Worm (Caenorhabditis elegans) whole organism, L1 larva: ENCODE measurements around the gene clec-68.
A peak's percentile ranks its signal among the peaks of the same experiment; 100 is the strongest.
"Not testable (repeated sequence)": the region's sequence is repeated elsewhere in the genome, so short reads cannot be mapped to it uniquely, and the experiment has no call there.

Experiments used
- C34B4.2 ChIP-seq: sonication (generic microtip); optimal IDR thresholded peaks from 2 replicates; lab custom pipeline; 2017; ENCODE audit warnings: mild to moderate bottlenecking, missing genetic modification characterization, missing compliant biosample characterization
- ceh-63 ChIP-seq: fragments of 200-800 bp; sonication (Bioruptor generic); optimal IDR thresholded peaks from 2 replicates; lab custom pipeline; 2018; ENCODE audit warnings: mild to moderate bottlenecking, missing genetic modification characterization, missing compliant biosample characterization
- egl-27 ChIP-seq, 2 experiments: fragments of 150-350 bp in 1 of 2; sonication (generic microtip); optimal IDR thresholded peaks; 3 replicates each; lab custom pipeline; 2017 to 2018; ENCODE audit warnings: missing biosample characterization in 2 of 2, missing genetic modification characterization in 2 of 2, missing genetic modification reagents in 2 of 2
- elt-2 ChIP-seq: sonication (generic microtip); optimal IDR thresholded peaks from 2 replicates; lab custom pipeline; 2016; ENCODE audit warnings: missing genetic modification characterization, mild to moderate bottlenecking, inconsistent platforms, missing compliant biosample characterization, missing genetic modification reagents
- fos-1 ChIP-seq: fragments of 150-350 bp; optimal IDR thresholded peaks from 2 replicates; lab custom pipeline; 2014; ENCODE audit warnings: missing biosample characterization, missing genetic modification characterization
- hlh-17 ChIP-seq: fragments of 200-800 bp; sonication (Bioruptor generic); optimal IDR thresholded peaks from 2 replicates; lab custom pipeline; 2018; ENCODE audit warnings: missing genetic modification characterization, mild to moderate bottlenecking, missing compliant biosample characterization, moderate library complexity, borderline replicate concordance
- hlh-4 ChIP-seq: sonication (generic microtip); optimal IDR thresholded peaks from 2 replicates; lab custom pipeline; 2016; ENCODE audit warnings: mild to moderate bottlenecking, missing genetic modification characterization, missing compliant biosample characterization
- jun-1 ChIP-seq: fragments of 150-350 bp; optimal IDR thresholded peaks from 2 replicates; lab custom pipeline; 2014; ENCODE audit warnings: missing biosample characterization, missing genetic modification reagents, missing genetic modification characterization
- lin-13 ChIP-seq: fragments of 150-350 bp; optimal IDR thresholded peaks from 2 replicates; lab custom pipeline; 2014; ENCODE audit warnings: missing biosample characterization, missing genetic modification reagents, missing genetic modification characterization
- lin-35 ChIP-seq, 2 experiments: fragments of 150-350 bp; optimal IDR thresholded peaks; 2 replicates each; lab custom pipeline; 2014; ENCODE audit warnings: missing biosample characterization in 2 of 2, missing genetic modification characterization in 2 of 2, missing genetic modification reagents in 2 of 2
- lir-3 ChIP-seq: sonication (generic microtip); optimal IDR thresholded peaks from 2 replicates; lab custom pipeline; 2016; ENCODE audit warnings: mild to moderate bottlenecking, missing genetic modification characterization, moderate library complexity, missing compliant biosample characterization; ENCODE audit not compliant: poor library complexity
- lsy-2 ChIP-seq, 2 experiments: fragments of 150-350 bp; optimal IDR thresholded peaks; 2 replicates each; lab custom pipeline; 2014; ENCODE audit warnings: missing biosample characterization in 2 of 2, missing genetic modification characterization in 2 of 2
- mab-9 ChIP-seq: fragments of 200-800 bp; sonication (Bioruptor generic); IDR thresholded peaks from 2 replicates; pipeline ENCODE4 v1.3.6; 2022; ENCODE audit warnings: missing genetic modification reagents, missing genetic modification characterization, missing compliant biosample characterization
- mef-2 ChIP-seq: fragments of 150-350 bp; optimal IDR thresholded peaks from 2 replicates; lab custom pipeline; 2014; ENCODE audit warnings: missing biosample characterization, missing genetic modification characterization
- nhr-19 ChIP-seq: fragments of 200-800 bp; sonication (Bioruptor generic); conservative IDR thresholded peaks from 2 replicates; pipeline ENCODE4 v1.3.6; 2022; ENCODE audit warnings: missing genetic modification characterization, missing compliant biosample characterization
- nhr-20 ChIP-seq: sonication (generic microtip); optimal IDR thresholded peaks from 2 replicates; lab custom pipeline; 2016; ENCODE audit warnings: mild to moderate bottlenecking, missing genetic modification characterization, missing compliant biosample characterization
- nhr-76 ChIP-seq: sonication (generic microtip); optimal IDR thresholded peaks from 2 replicates; lab custom pipeline; 2017; ENCODE audit warnings: missing biosample characterization, missing genetic modification characterization
- nhr-90 ChIP-seq: sonication (generic microtip); optimal IDR thresholded peaks from 2 replicates; lab custom pipeline; 2016; ENCODE audit warnings: mild to moderate bottlenecking, missing genetic modification characterization, missing compliant biosample characterization; ENCODE audit not compliant: poor library complexity
- pqm-1 ChIP-seq: sonication (generic microtip); optimal IDR thresholded peaks from 3 replicates; lab custom pipeline; 2017; ENCODE audit warnings: missing biosample characterization, missing genetic modification characterization
- snu-23 ChIP-seq: sonication (generic microtip); optimal IDR thresholded peaks from 2 replicates; lab custom pipeline; 2016; ENCODE audit warnings: missing genetic modification characterization, missing compliant biosample characterization
- sox-4 ChIP-seq: sonication (generic microtip); optimal IDR thresholded peaks from 2 replicates; lab custom pipeline; 2016; ENCODE audit warnings: missing genetic modification characterization, missing compliant biosample characterization

clec-68 gene

DNA sequence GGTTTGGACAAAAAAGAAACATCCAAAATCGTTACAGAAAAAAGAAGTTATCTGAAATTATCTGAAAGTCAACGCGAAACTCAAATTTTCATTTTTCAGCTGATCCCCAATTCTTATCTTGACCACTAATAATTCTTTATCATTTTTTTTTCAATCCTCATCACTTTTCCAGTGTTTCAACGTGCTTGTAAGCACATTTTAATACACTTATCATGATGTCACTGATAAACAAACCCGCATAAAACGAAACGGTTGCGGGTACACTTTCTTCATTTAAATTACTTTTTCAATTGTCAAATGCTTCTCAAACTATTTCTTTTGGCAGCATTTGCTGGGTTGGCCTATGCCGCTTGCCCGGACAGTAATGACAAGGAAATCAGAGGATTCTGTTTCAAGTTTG is 4.3 kb upstream of the clec-68 start, which contains the start of gene clec-67:
Gene clec-67 (plus strand): TSS at position 268 of the 400 bp plus-strand sequence.
- TF ChIP-seq egl-27 (tag; optimal IDR thresholded peaks at IDR 0.05; lab: Kevin White, UChicago) = no peak
- TF ChIP-seq elt-2 (tag; lab: Kevin White, UChicago) = peak; percentile 94
- no peak for TF ChIP-seq nhr-90
- peak; percentile 21 for TF ChIP-seq pqm-1 (tag; lab: Kevin White, UChicago)
- TF ChIP-seq nhr-19 (GFP tag; lab: Robert Waterston, UW) = no peak

DNA sequence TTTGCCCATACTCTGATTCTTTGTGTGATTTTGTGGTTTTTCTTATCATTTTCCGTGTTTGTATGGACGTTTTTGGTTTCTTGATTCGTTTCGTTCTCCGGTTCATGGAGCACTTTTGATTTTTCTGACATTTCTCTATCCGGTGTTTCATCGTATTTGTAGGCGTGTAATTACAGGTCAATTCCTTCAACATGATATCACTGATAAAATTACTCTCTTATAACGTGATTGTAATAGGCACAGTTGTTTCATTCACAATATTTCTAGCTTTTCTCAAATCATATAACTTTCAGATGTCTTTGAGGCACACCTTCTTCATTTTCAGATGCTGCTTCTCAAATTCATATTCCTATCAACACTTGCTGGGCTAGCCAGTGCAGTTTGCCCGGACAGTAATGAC is 6.2 kb downstream of the clec-68 start, which contains the start of gene clec-70:
Gene clec-70 (plus strand): TSS at position 301 of the 400 bp plus-strand sequence.
- not testable (repeated sequence) for TF ChIP-seq fos-1 (tag; lab: Kevin White, UChicago); snu-23 (GFP tag; lab: Kevin White, UChicago); lir-3 (tag; lab: Kevin White, UChicago)
- TF ChIP-seq, all 84 proteins: peak for 0; not testable (repeated sequence) for 84

DNA sequence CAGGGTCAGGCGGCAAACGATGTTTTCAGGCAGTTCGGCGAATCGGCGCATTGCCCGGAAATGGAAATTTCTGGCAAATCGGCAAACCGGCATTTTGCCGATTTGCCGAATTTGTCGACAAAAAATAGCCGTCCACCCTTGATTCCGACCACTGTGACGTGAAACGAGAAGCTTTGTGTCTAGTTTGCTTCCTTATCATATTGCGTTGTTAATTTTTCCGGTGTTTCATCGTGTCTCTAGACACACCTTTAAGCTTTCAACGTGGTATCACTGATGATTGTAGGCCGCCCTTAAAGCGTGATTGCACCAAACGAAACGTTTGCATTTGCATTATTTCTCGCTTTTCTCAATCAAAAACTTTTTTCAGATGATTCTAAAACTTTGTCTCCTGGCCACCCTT is 10.9 kb downstream of the clec-68 start, which contains the start of gene clec-71:
Gene clec-71 (plus strand): TSS at position 362 of the 400 bp plus-strand sequence.
- TF ChIP-seq elt-2 (tag; lab: Kevin White, UChicago) = peak; percentile 58
- no peak for TF ChIP-seq lin-13 (GFP tag; lab: Kevin White, UChicago)

DNA sequence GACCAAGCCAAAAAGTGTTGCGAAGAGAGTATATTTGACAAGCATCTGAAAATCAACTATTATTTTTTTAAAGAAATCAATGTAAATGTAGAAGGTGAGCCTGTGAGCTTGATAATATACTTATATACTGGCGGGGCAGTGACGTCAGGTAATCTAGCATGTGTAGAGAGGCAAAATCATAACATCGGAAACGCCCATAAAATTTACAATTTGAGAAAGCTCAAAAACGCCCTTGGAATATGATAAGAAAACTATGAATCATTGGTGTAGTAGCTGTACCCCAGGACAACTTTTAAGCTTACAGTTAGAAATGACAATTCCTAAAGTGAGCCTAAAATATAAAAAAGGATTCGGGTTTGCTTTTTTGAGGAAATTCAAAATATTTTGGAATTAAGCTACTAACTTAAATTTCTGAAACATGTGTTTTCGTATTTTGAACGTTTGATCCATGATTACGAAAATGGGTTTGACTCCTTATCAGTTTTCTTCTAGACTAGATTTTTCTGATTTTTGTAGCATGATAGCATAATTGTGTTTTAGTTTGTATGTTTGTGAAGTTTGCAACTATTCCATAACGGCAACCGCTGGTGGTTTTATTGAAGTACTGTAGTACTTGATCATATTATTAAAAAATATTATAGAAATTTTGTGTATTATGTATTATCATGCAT is 15.6 kb downstream of the clec-68 start, which contains the start of gene clec-174:
Gene clec-174 (minus strand): TSS at position 51 of the 671 bp plus-strand sequence.
- TF ChIP-seq nhr-19 (GFP tag; lab: Robert Waterston, UW) = no peak
- no peak for TF ChIP-seq mef-2

DNA sequence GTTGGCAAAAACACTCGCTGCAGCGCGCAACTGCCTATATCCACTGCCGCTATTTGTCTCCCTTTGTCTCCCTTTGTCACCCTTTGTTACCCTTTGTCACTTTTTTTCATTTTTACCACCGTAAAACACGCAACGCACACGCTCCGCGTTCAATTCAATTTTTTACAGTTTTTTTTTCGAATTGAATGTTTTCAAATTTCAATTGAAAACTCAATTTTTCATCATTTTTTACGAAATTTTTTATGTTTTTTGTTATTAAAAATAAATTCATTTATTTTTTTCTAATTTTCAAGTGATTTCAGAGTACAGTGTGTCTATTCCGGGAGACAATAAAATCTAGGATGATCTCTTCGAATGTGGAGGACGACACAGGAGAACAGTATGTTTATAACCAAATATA is 16.8 kb downstream of the clec-68 start, which contains the start of gene Y46C8AL.11:
Gene Y46C8AL.11 (plus strand): TSS at position 301 of the 400 bp plus-strand sequence.
- TF ChIP-seq pqm-1 (tag; lab: Kevin White, UChicago) (no peak), lsy-2 (tag; optimal IDR thresholded peaks at IDR 0.05; lab: Kevin White, UChicago) (no peak), C34B4.2 (tag; lab: Kevin White, UChicago) (no peak)

DNA sequence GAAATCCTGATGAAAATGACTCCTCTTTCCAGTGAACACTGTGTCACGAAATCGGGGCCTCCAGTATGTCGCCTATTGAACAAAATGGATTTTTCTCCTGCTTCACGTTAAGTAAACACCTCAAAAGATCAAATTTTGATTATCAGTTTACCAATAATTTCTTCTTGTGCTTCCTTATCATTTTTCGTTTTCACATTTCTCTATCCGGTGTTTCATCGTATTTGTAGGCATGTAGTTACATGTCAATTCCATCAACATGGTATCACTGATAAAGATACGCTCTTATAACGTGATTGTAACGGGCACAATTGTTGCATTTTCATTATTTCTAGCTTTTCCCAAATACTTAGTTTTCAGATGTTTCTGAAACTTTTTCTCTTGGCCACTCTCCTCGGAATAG is 18.2 kb downstream of the clec-68 start, which contains the start of gene clec-72:
Gene clec-72 (plus strand): TSS at position 358 of the 400 bp plus-strand sequence.
- TF ChIP-seq jun-1 (tag; lab: Kevin White, UChicago) (peak; percentile 78), ceh-63 (GFP tag; lab: Kevin White, UChicago) (no peak), lin-35 (GFP tag; optimal IDR thresholded peaks at IDR 0.05; lab: Kevin White, UChicago) (peak in 1 of 2 experiments; percentile 10), sox-4 (tag; lab: Kevin White, UChicago) (no peak), hlh-4 (no peak), pqm-1 (tag; lab: Kevin White, UChicago) (peak; percentile 78), nhr-20 (tag; lab: Kevin White, UChicago) (peak; percentile 13), elt-2 (tag; lab: Kevin White, UChicago) (peak; percentile 98)

DNA sequence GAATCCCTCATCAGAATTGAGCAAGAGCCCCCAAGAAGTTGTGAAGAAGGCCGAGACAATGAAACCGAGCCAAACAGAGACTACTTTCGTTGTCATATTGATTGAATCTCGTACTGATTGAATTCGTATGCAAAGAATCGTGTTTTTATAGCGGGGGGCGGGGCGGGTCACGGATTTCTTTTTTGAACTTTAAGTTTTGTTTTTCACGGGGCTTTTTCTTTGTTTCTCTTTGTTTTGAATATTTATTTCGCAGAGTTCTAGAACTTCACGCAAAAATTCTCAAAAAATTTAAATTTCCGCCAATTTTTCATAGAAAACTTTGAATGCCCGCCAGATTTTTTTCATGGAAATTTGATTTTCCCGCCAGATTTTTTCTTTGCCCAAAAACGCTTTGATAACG is 29.9 kb downstream of the clec-68 start, which contains the start of gene clec-73:
Gene clec-73 (minus strand): TSS at position 101 of the 400 bp plus-strand sequence.
- TF ChIP-seq hlh-17 (GFP tag; lab: Kevin White, UChicago) (no peak), mab-9 (GFP tag; lab: Robert Waterston, UW) (no peak)

DNA sequence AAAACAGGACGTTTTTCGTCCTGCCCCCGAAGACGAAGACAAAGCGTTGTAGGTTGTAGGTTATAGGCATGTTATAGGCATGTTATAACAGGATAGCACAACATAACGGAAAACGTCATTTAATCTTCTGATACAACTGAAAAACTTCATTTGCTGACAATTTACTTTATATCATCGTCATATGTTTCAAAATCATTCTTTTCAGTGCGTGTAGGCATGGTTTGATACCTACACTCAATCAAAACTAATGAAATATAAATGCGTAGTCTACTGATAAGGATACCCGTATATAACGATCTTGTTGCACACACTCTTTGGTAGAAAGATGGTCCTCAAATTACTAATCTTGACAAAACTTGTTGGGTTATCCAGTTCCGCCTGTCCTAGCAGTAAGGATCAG is 30.5 kb downstream of the clec-68 start, which contains the start of gene clec-74:
Gene clec-74 (plus strand): TSS at position 301 of the 400 bp plus-strand sequence.
- TF ChIP-seq lin-13 (GFP tag; lab: Kevin White, UChicago) (no peak), nhr-76 (no peak), lin-35 (GFP tag; optimal IDR thresholded peaks at IDR 0.05; lab: Kevin White, UChicago) (no peak), lsy-2 (tag; optimal IDR thresholded peaks at IDR 0.05; lab: Kevin White, UChicago) (no peak)
